Fruit fly (Drosophila melanogaster): ENCODE data around the gene Alg13.
A peak's percentile ranks its signal among the peaks of the same experiment; 100 is the strongest.

Gene Alg13

dm6 chr3R:29138961-29139527 lies 671 bp upstream of the Alg13 start (continued):
- no peak for TF ChIP-seq Nf-YB (GFP tag; optimal IDR thresholded peaks at IDR 0.05)
- TF ChIP-seq Dek (tag; optimal IDR thresholded peaks at IDR 0.05) = no peak
- TF ChIP-seq aop (GFP tag; IDR thresholded peaks at IDR 0.05) = no peak
- peak; percentile 19 for TF ChIP-seq Xbp1 (GFP tag; optimal IDR thresholded peaks at IDR 0.05)
- no peak for TF ChIP-seq sob (GFP tag; IDR thresholded peaks at IDR 0.05)
- no peak for TF ChIP-seq Sin3A (optimal IDR thresholded peaks at IDR 0.05)
- TF ChIP-seq crc (GFP tag; optimal IDR thresholded peaks at IDR 0.05) = no peak
- TF ChIP-seq CG9609 (GFP tag; optimal IDR thresholded peaks at IDR 0.05) = peak; percentile 5
- no peak for TF ChIP-seq wor (GFP tag; IDR thresholded peaks at IDR 0.05)
- no peak for TF ChIP-seq lov (optimal IDR thresholded peaks at IDR 0.05)
- TF ChIP-seq lov (GFP tag; IDR thresholded peaks at IDR 0.05) = 0 out of 3 replicates have a peak, but pooled peaks have one; percentile 13
- no peak for TF ChIP-seq CG11723 (GFP tag; optimal IDR thresholded peaks at IDR 0.05)
- peak; percentile 60 for TF ChIP-seq row (GFP tag; IDR thresholded peaks at IDR 0.05)
- TF ChIP-seq CG8388 (GFP tag; optimal IDR thresholded peaks at IDR 0.05) = no peak
- TF ChIP-seq Lhr (GFP tag; optimal IDR thresholded peaks at IDR 0.05) = no peak
- no peak for TF ChIP-seq CTCF (GFP tag; optimal IDR thresholded peaks at IDR 0.05)
- no peak for TF ChIP-seq CG13296 (GFP tag; optimal IDR thresholded peaks at IDR 0.05)
- TF ChIP-seq ato (GFP tag; IDR thresholded peaks at IDR 0.05; ENCODE audit: partially characterized antibody) = no peak
- no peak for TF ChIP-seq Dp (GFP tag; optimal IDR thresholded peaks at IDR 0.05)
- TF ChIP-seq yki (optimal IDR thresholded peaks at IDR 0.05) = no peak
- TF ChIP-seq tgo (GFP tag; IDR thresholded peaks at IDR 0.05) = no peak; the same call in 2 of the 3 replicates
- TF ChIP-seq CG15514 (GFP tag; optimal IDR thresholded peaks at IDR 0.05) = no peak
- TF ChIP-seq CG7839 (tag; optimal IDR thresholded peaks at IDR 0.05) = no peak
- TF ChIP-seq HmgZ (tag; optimal IDR thresholded peaks at IDR 0.05) = no peak
- TF ChIP-seq CG3407 (GFP tag; optimal IDR thresholded peaks at IDR 0.05) = no peak
- TF ChIP-seq Meics (GFP tag; optimal IDR thresholded peaks at IDR 0.05) = no peak
- no peak for TF ChIP-seq Scr (GFP tag; IDR thresholded peaks at IDR 0.05; ENCODE audit: partially characterized antibody)
- no peak for TF ChIP-seq onecut (GFP tag; IDR thresholded peaks at IDR 0.05)
- peak; percentile 6 for TF ChIP-seq Chrac-16 (GFP tag; optimal IDR thresholded peaks at IDR 0.05)
- TF ChIP-seq CG4820 (GFP tag; optimal IDR thresholded peaks at IDR 0.05) = no peak
- no peak for TF ChIP-seq unc-4 (GFP tag; IDR thresholded peaks at IDR 0.05; ENCODE audit: partially characterized antibody)
- no peak for TF ChIP-seq CG6272 (GFP tag; IDR thresholded peaks at IDR 0.05)
- no peak for TF ChIP-seq kni (GFP tag; optimal IDR thresholded peaks at IDR 0.05)
- no peak for TF ChIP-seq CG9437 (GFP tag; optimal IDR thresholded peaks at IDR 0.05)
- no peak for TF ChIP-seq ewg (GFP tag; optimal IDR thresholded peaks at IDR 0.05)
- TF ChIP-seq CG12236 (GFP tag; optimal IDR thresholded peaks at IDR 0.05) = no peak
- TF ChIP-seq lola (GFP tag; optimal IDR thresholded peaks at IDR 0.05) = no peak
- TF ChIP-seq CG15601 (tag; optimal IDR thresholded peaks at IDR 0.05) = no peak
- TF ChIP-seq Oaz (GFP tag; IDR thresholded peaks at IDR 0.05) = no peak
- TF ChIP-seq CG10462 (GFP tag; optimal IDR thresholded peaks at IDR 0.05) = no peak
- no peak for TF ChIP-seq stwl (tag; optimal IDR thresholded peaks at IDR 0.05)
- TF ChIP-seq CG10979 (tag; optimal IDR thresholded peaks at IDR 0.05) = no peak
- TF ChIP-seq CG2199 (GFP tag; IDR thresholded peaks at IDR 0.05) = no peak
- no peak for TF ChIP-seq esg (GFP tag; conservative IDR thresholded peaks at IDR 0.05)
- TF ChIP-seq E2f2 (GFP tag; IDR thresholded peaks at IDR 0.05) = no peak
- no peak for TF ChIP-seq Hmr (GFP tag; optimal IDR thresholded peaks at IDR 0.05)
- TF ChIP-seq HLHmδ (GFP tag; optimal IDR thresholded peaks at IDR 0.05) = no peak
- no peak for TF ChIP-seq CG11696 (GFP tag; IDR thresholded peaks at IDR 0.05)
- TF ChIP-seq CG2202 (tag; optimal IDR thresholded peaks at IDR 0.05) = no peak
- no peak for TF ChIP-seq Vsx1 (GFP tag; optimal IDR thresholded peaks at IDR 0.05)
- TF ChIP-seq nerfin-1 (tag; optimal IDR thresholded peaks at IDR 0.05) = no peak
